Worm (Caenorhabditis elegans) whole organism, L4 larva: ENCODE measurements around the gene F01F1.3.

Experiments used
- D1046.2 ChIP-seq: fragments of 200-800 bp; sonication (Bioruptor generic); IDR thresholded peaks from 2 replicates; pipeline ENCODE4 v1.3.6; 2022; ENCODE audit warnings: missing genetic modification characterization, missing compliant biosample characterization
- F10B5.3 ChIP-seq: sonication (generic microtip); optimal IDR thresholded peaks from 2 replicates; lab custom pipeline; 2016; ENCODE audit warnings: mild to moderate bottlenecking, missing genetic modification characterization, missing compliant biosample characterization
- F44E2.7 ChIP-seq: fragments of 200-800 bp; sonication (Bioruptor generic); IDR thresholded peaks from 2 replicates; pipeline ENCODE4 v2.1.2; 2022; ENCODE audit warnings: missing genetic modification characterization, missing compliant biosample characterization
- T20F7.1 ChIP-seq: fragments of 200-800 bp; sonication (Bioruptor generic); optimal IDR thresholded peaks from 2 replicates; lab custom pipeline; 2018; ENCODE audit warnings: mild to moderate bottlenecking, missing genetic modification characterization, missing compliant biosample characterization
- T26A8.4 ChIP-seq: fragments of 200-800 bp; sonication (Bioruptor generic); IDR thresholded peaks from 2 replicates; pipeline ENCODE4 v1.3.6; 2022; ENCODE audit warnings: missing genetic modification characterization, missing compliant biosample characterization
- Y48G9A.11 ChIP-seq: fragments of 200-800 bp; sonication (Bioruptor generic); IDR thresholded peaks from 2 replicates; pipeline ENCODE4 v1.3.6; 2022; ENCODE audit warnings: missing genetic modification reagents, missing genetic modification characterization, missing compliant biosample characterization
- Y5F2A.4 ChIP-seq: fragments of 200-800 bp; sonication (Bioruptor generic); optimal IDR thresholded peaks from 2 replicates; lab custom pipeline; 2018; ENCODE audit warnings: mild to moderate bottlenecking, missing genetic modification characterization, missing compliant biosample characterization
- aha-1 ChIP-seq: fragments of 150-350 bp; peaks from one replicate; lab custom pipeline; 2014; ENCODE audit warnings: missing biosample characterization, missing genetic modification characterization
- aly-2 ChIP-seq: sonication (generic microtip); optimal IDR thresholded peaks from 2 replicates; lab custom pipeline; 2018; ENCODE audit warnings: missing biosample characterization, missing genetic modification characterization
- attf-4 ChIP-seq: sonication (generic microtip); optimal IDR thresholded peaks from 3 replicates; lab custom pipeline; 2017; ENCODE audit warnings: missing biosample characterization, missing genetic modification characterization
- ceh-28 ChIP-seq: fragments of 150-350 bp; optimal IDR thresholded peaks from 2 replicates; lab custom pipeline; 2014; ENCODE audit warnings: missing biosample characterization, missing genetic modification reagents, missing genetic modification characterization
- ceh-62 ChIP-seq: sonication (generic microtip); optimal IDR thresholded peaks from 2 replicates; lab custom pipeline; 2017; ENCODE audit warnings: missing biosample characterization, missing genetic modification characterization
- cey-2 ChIP-seq: sonication (generic microtip); optimal IDR thresholded peaks from 3 replicates; lab custom pipeline; 2017; ENCODE audit warnings: missing genetic modification characterization, mild to moderate bottlenecking, missing compliant biosample characterization, antibody characterized with exemption, borderline replicate concordance; ENCODE audit not compliant: insufficient read depth
- ctbp-1 ChIP-seq: fragments of 200-800 bp; sonication (Bioruptor generic); IDR thresholded peaks from 2 replicates; pipeline ENCODE4 v1.3.6; 2022; ENCODE audit warnings: missing genetic modification reagents, missing genetic modification characterization, missing compliant biosample characterization
- dmd-9 ChIP-seq: fragments of 200-800 bp; sonication (Bioruptor generic); IDR thresholded peaks from 2 replicates; pipeline ENCODE4 v1.3.6; 2022; ENCODE audit warnings: missing genetic modification reagents, missing genetic modification characterization, missing compliant biosample characterization
- dve-1 ChIP-seq: sonication (generic microtip); optimal IDR thresholded peaks from 2 replicates; lab custom pipeline; 2017; ENCODE audit warnings: antibody characterized with exemption, mild to moderate bottlenecking, missing genetic modification characterization, missing compliant biosample characterization; ENCODE audit not compliant: insufficient read depth
- egl-43 ChIP-seq: fragments of 200-800 bp; sonication (Bioruptor generic); IDR thresholded peaks from 2 replicates; pipeline ENCODE4 v1.3.6; 2022; ENCODE audit warnings: missing genetic modification reagents, missing genetic modification characterization, missing compliant biosample characterization
- gei-8 ChIP-seq: fragments of 200-800 bp; sonication (Bioruptor generic); optimal IDR thresholded peaks from 2 replicates; lab custom pipeline; 2018; ENCODE audit warnings: mild to moderate bottlenecking, missing genetic modification characterization, missing compliant biosample characterization
- hmg-1.1 ChIP-seq: fragments of 200-800 bp; sonication (Bioruptor generic); IDR thresholded peaks from 2 replicates; pipeline ENCODE4 v1.3.6; 2022; ENCODE audit warnings: missing genetic modification reagents, missing genetic modification characterization, missing compliant biosample characterization
- lin-1 ChIP-seq: fragments of 200-800 bp; sonication (Bioruptor generic); IDR thresholded peaks from 2 replicates; pipeline ENCODE4 v1.3.6; 2022; ENCODE audit warnings: missing genetic modification reagents, missing genetic modification characterization, missing compliant biosample characterization
- lin-15B ChIP-seq: fragments of 150-350 bp; sonication (generic microtip); optimal IDR thresholded peaks from 3 replicates; lab custom pipeline; 2014; ENCODE audit warnings: missing biosample characterization, missing genetic modification characterization
- lin-38 ChIP-seq: fragments of 200-800 bp; sonication (Bioruptor generic); IDR thresholded peaks from 2 replicates; pipeline ENCODE4 v1.3.6; 2022; ENCODE audit warnings: missing genetic modification reagents, missing genetic modification characterization, missing compliant biosample characterization
- lin-39 ChIP-seq: fragments of 150-350 bp; optimal IDR thresholded peaks from 2 replicates; lab custom pipeline; 2014; ENCODE audit warnings: missing biosample characterization, missing genetic modification reagents, missing genetic modification characterization
- lir-3 ChIP-seq: sonication (generic microtip); optimal IDR thresholded peaks from 2 replicates; lab custom pipeline; 2016; ENCODE audit warnings: mild to moderate bottlenecking, missing genetic modification characterization, missing compliant biosample characterization
- lsy-2 ChIP-seq, 2 experiments: fragments of 150-350 bp in 1 of 2; sonication (generic microtip) in 1 of 2; optimal IDR thresholded peaks; 2 replicates each; lab custom pipeline; 2014 to 2017; ENCODE audit warnings: missing biosample characterization in 2 of 2, missing genetic modification characterization in 2 of 2
- madf-5 ChIP-seq, 2 experiments: fragments of 200-800 bp; sonication (Bioruptor generic); IDR thresholded peaks; 2 replicates each; pipeline ENCODE4 v1.3.6; 2022; ENCODE audit warnings: missing compliant biosample characterization in 2 of 2, missing genetic modification characterization in 2 of 2
- madf-9 ChIP-seq: fragments of 200-800 bp; sonication (Bioruptor generic); conservative IDR thresholded peaks from 2 replicates; pipeline ENCODE4 v1.3.6; 2022; ENCODE audit warnings: missing genetic modification reagents, missing genetic modification characterization, missing compliant biosample characterization
- mxl-3 ChIP-seq: fragments of 200-800 bp; sonication (Bioruptor generic); optimal IDR thresholded peaks from 2 replicates; lab custom pipeline; 2018; ENCODE audit warnings: mild to moderate bottlenecking, missing genetic modification characterization, missing compliant biosample characterization
- nhr-10 ChIP-seq: fragments of 150-350 bp; optimal IDR thresholded peaks from 2 replicates; lab custom pipeline; 2014; ENCODE audit warnings: missing biosample characterization, missing genetic modification characterization
- nhr-11 ChIP-seq: fragments of 150-350 bp; optimal IDR thresholded peaks from 2 replicates; lab custom pipeline; 2014; ENCODE audit warnings: missing biosample characterization, missing genetic modification characterization
- nhr-41 ChIP-seq: fragments of 200-800 bp; sonication (Bioruptor generic); IDR thresholded peaks from 2 replicates; pipeline ENCODE4 v1.3.6; 2022; ENCODE audit warnings: missing genetic modification reagents, missing genetic modification characterization, missing compliant biosample characterization
- nhr-48 ChIP-seq: sonication (generic microtip); optimal IDR thresholded peaks from 2 replicates; lab custom pipeline; 2016; ENCODE audit warnings: mild to moderate bottlenecking, missing genetic modification characterization, missing compliant biosample characterization
- nhr-6 ChIP-seq: fragments of 150-350 bp; optimal IDR thresholded peaks from 2 replicates; lab custom pipeline; 2014; ENCODE audit warnings: missing biosample characterization, missing genetic modification characterization
- nhr-77 ChIP-seq: fragments of 150-350 bp; optimal IDR thresholded peaks from 2 replicates; lab custom pipeline; 2014; ENCODE audit warnings: missing biosample characterization, missing genetic modification characterization
- pha-4 ChIP-seq, 2 experiments: fragments of 150-350 bp in 1 of 2; fragments of 200-800 bp in 1 of 2; sonication (Bioruptor generic) in 1 of 2; IDR thresholded peaks in 1 of 2; optimal IDR thresholded peaks in 1 of 2; 2 replicates each; pipeline versions ENCODE4 v1.3.6 to Lab custom; 2014 to 2022; ENCODE audit warnings: missing genetic modification characterization in 2 of 2, missing genetic modification reagents in 2 of 2, missing biosample characterization in 1 of 2, missing compliant biosample characterization in 1 of 2
- pqm-1 ChIP-seq: sonication (generic microtip); optimal IDR thresholded peaks from 2 replicates; lab custom pipeline; 2017; ENCODE audit warnings: missing biosample characterization, missing genetic modification characterization
- rbr-2 ChIP-seq: sonication (generic microtip); optimal IDR thresholded peaks from 2 replicates; lab custom pipeline; 2016; ENCODE audit warnings: missing genotype, missing genetic modification characterization, missing compliant biosample characterization
- saeg-2 ChIP-seq: fragments of 200-800 bp; sonication (Bioruptor generic); IDR thresholded peaks from 2 replicates; pipeline ENCODE4 v1.3.6; 2022; ENCODE audit warnings: missing genetic modification reagents, missing genetic modification characterization, missing compliant biosample characterization
- set-16 ChIP-seq: fragments of 200-800 bp; sonication (Bioruptor generic); IDR thresholded peaks from 2 replicates; pipeline ENCODE4 v1.3.6; 2022; ENCODE audit warnings: missing genetic modification reagents, missing genetic modification characterization, missing compliant biosample characterization
- snpc-4 ChIP-seq: fragments of 150-350 bp; optimal IDR thresholded peaks from 2 replicates; lab custom pipeline; 2014; ENCODE audit warnings: missing biosample characterization, missing genetic modification characterization
- spr-1 ChIP-seq: sonication (generic microtip); optimal IDR thresholded peaks from 2 replicates; lab custom pipeline; 2016; ENCODE audit warnings: mild to moderate bottlenecking, missing genetic modification characterization, missing compliant biosample characterization
- spr-3 ChIP-seq: fragments of 200-800 bp; sonication (Bioruptor generic); optimal IDR thresholded peaks from 2 replicates; lab custom pipeline; 2018; ENCODE audit warnings: mild to moderate bottlenecking, missing genetic modification characterization, missing compliant biosample characterization
- tra-1 ChIP-seq: fragments of 200-800 bp; sonication (Bioruptor generic); IDR thresholded peaks from 2 replicates; pipeline ENCODE4 v1.3.6; 2022; ENCODE audit warnings: missing genetic modification reagents, missing genetic modification characterization, missing compliant biosample characterization
- unc-130 ChIP-seq: sonication (generic microtip); optimal IDR thresholded peaks from 2 replicates; lab custom pipeline; 2016; ENCODE audit warnings: missing genetic modification reagents, missing genetic modification characterization, missing compliant biosample characterization
- unc-39 ChIP-seq: sonication (generic microtip); optimal IDR thresholded peaks from 2 replicates; lab custom pipeline; 2017; ENCODE audit warnings: missing biosample characterization, missing genetic modification characterization
- unc-62 ChIP-seq, 3 experiments: fragments of 150-350 bp in 1 of 3; sonication (generic microtip); optimal IDR thresholded peaks in 2 of 3; peaks in 1 of 3; 1 replicate in 1 of 3; 2 replicates in 2 of 3; lab custom pipeline; 2014 to 2017; ENCODE audit warnings: missing biosample characterization in 3 of 3, missing genetic modification characterization in 3 of 3, missing genetic modification reagents in 3 of 3, missing genotype in 1 of 3
- zip-11 ChIP-seq: fragments of 200-800 bp; sonication (Bioruptor generic); IDR thresholded peaks from 2 replicates; pipeline ENCODE4 v1.3.6; 2022; ENCODE audit warnings: missing genetic modification characterization, missing compliant biosample characterization
- zip-2 ChIP-seq: fragments of 150-350 bp; optimal IDR thresholded peaks from 2 replicates; lab custom pipeline; 2014; ENCODE audit warnings: missing biosample characterization, missing genetic modification characterization

Gene F01F1.3

ce11 chrIII:5919799-5920387 lies 48.2 kb downstream of the F01F1.3 start, which contains the start of the genes tdo-2 and C28H8.2 (continued):
- TF ChIP-seq pha-4 (GFP tag; IDR thresholded peaks at IDR 0.05; lab: Robert Waterston, UW) = no peak
- no peak for TF ChIP-seq pha-4 (tag; optimal IDR thresholded peaks at IDR 0.05; lab: Kevin White, UChicago)
- TF ChIP-seq egl-43 = no peak
- TF ChIP-seq unc-39 (tag; lab: Kevin White, UChicago) = no peak
- no peak for TF ChIP-seq nhr-6
- no peak for TF ChIP-seq zip-2 (tag; lab: Kevin White, UChicago)
- TF ChIP-seq set-16 = no peak
- TF ChIP-seq gei-8 (GFP tag; lab: Kevin White, UChicago) = peak; percentile 44
- peak; percentile 85 for TF ChIP-seq nhr-48 (tag; lab: Kevin White, UChicago)
- no peak for TF ChIP-seq rbr-2 (tag; lab: Kevin White, UChicago)
- TF ChIP-seq attf-4 (tag; lab: Kevin White, UChicago) = no peak
- no peak for TF ChIP-seq aha-1 (tag; lab: Kevin White, UChicago)
- no peak for TF ChIP-seq lin-38 (GFP tag; lab: Robert Waterston, UW)
- no peak for TF ChIP-seq Y48G9A.11 (GFP tag; lab: Robert Waterston, UW)
- no peak for TF ChIP-seq madf-5 (GFP tag; IDR thresholded peaks at IDR 0.05; lab: Robert Waterston, UW)
- TF ChIP-seq nhr-11 (tag; lab: Kevin White, UChicago) = no peak
- no peak for TF ChIP-seq ctbp-1
- no peak for TF ChIP-seq ceh-28 (tag; lab: Kevin White, UChicago)
- no peak for TF ChIP-seq lin-15B (tag; lab: Kevin White, UChicago)
- no peak for TF ChIP-seq dmd-9 (GFP tag; lab: Robert Waterston, UW)
- no peak for TF ChIP-seq zip-11 (GFP tag; lab: Robert Waterston, UW)
- TF ChIP-seq lin-1 = peak; percentile 76; the same call in 1 of the 2 replicates
- no peak for TF ChIP-seq spr-1 (tag; lab: Kevin White, UChicago)
- TF ChIP-seq pqm-1 (tag; lab: Kevin White, UChicago) = no peak
- no peak for TF ChIP-seq lin-39
- peak; percentile 55; the same call in 1 of the 2 replicates for TF ChIP-seq tra-1
- TF ChIP-seq T20F7.1 (GFP tag; lab: Kevin White, UChicago) = no peak
- TF ChIP-seq T26A8.4 (GFP tag; lab: Robert Waterston, UW) = peak; percentile 9; the same call in 1 of the 2 replicates
- TF ChIP-seq nhr-41 (GFP tag; lab: Robert Waterston, UW) = no peak
- no peak for TF ChIP-seq madf-9 (GFP tag; lab: Robert Waterston, UW)
- no peak for TF ChIP-seq spr-3 (GFP tag; lab: Kevin White, UChicago)
- TF ChIP-seq nhr-10 = peak; percentile 0
- no peak for TF ChIP-seq hmg-1.1 (GFP tag; lab: Robert Waterston, UW)
- no peak for TF ChIP-seq D1046.2 (GFP tag; lab: Robert Waterston, UW)
- TF ChIP-seq lir-3 (tag; lab: Kevin White, UChicago) = no peak
- TF ChIP-seq ceh-62 = no peak
- TF ChIP-seq saeg-2 (GFP tag; lab: Robert Waterston, UW) = no peak
- TF ChIP-seq dve-1 = peak; percentile 60
- no peak for TF ChIP-seq snpc-4
- TF ChIP-seq mxl-3 = peak; percentile 86
- no peak for TF ChIP-seq aly-2 (tag; lab: Kevin White, UChicago)
- TF ChIP-seq F44E2.7 (GFP tag; lab: Robert Waterston, UW) = no peak
- peak in 1 of 2 experiments; percentile 99 for TF ChIP-seq unc-62 (GFP tag; optimal IDR thresholded peaks at IDR 0.05 in 1 of 2; lab: Kevin White, UChicago)
- no peak for TF ChIP-seq unc-62 (tag; optimal IDR thresholded peaks at IDR 0.05; lab: Kevin White, UChicago)
- peak in 1 of 2 experiments; percentile 67 for TF ChIP-seq lsy-2 (tag; optimal IDR thresholded peaks at IDR 0.05; lab: Kevin White, UChicago)
- TF ChIP-seq nhr-77 (tag; lab: Kevin White, UChicago) = no peak
- TF ChIP-seq cey-2 = peak; percentile 84
- TF ChIP-seq Y5F2A.4 (GFP tag; lab: Kevin White, UChicago) = no peak
- TF ChIP-seq F10B5.3 (tag; lab: Kevin White, UChicago) = no peak
- TF ChIP-seq unc-130 (GFP tag; lab: Kevin White, UChicago) = no peak
